Worm (Caenorhabditis elegans) whole organism, midembryonic: Measurements from ENCODE around the gene B0001.3.

ENCODE experiments used
- T22C8.4 ChIP-seq: fragments of 200-800 bp; sonication (Bioruptor generic); IDR thresholded peaks from 2 replicates; pipeline ENCODE4 v1.3.6; 2022; ENCODE audit warnings: missing genetic modification characterization, missing compliant biosample characterization
- flt-1 ChIP-seq: fragments of 200-800 bp; sonication (Bioruptor generic); IDR thresholded peaks from 2 replicates; pipeline ENCODE4 v1.3.6; 2022; ENCODE audit warnings: missing genetic modification characterization, missing compliant biosample characterization
- med-1 ChIP-seq: sonication (generic microtip); optimal IDR thresholded peaks from 2 replicates; lab custom pipeline; 2017; ENCODE audit warnings: missing genetic modification characterization, mild to moderate bottlenecking, missing compliant biosample characterization, antibody characterized with exemption, missing genetic modification reagents; ENCODE audit not compliant: insufficient read depth
- tab-1 ChIP-seq: fragments of 200-800 bp; sonication (Bioruptor generic); IDR thresholded peaks from 2 replicates; pipeline ENCODE4 v1.3.6; 2022; ENCODE audit warnings: missing genetic modification characterization, missing compliant biosample characterization
- ztf-23 ChIP-seq: fragments of 200-800 bp; sonication (Bioruptor generic); IDR thresholded peaks from 2 replicates; pipeline ENCODE4 v1.3.6; 2022; ENCODE audit warnings: missing genetic modification reagents, missing genetic modification characterization, missing compliant biosample characterization

ce11 chrIV:12131308-12132072 lies 14.0 kb downstream of the B0001.3 start:
- TF ChIP-seq ztf-23 (GFP tag; lab: Robert Waterston, UW) (no peak), med-1 (GFP tag; lab: Kevin White, UChicago) (no peak), tab-1 (GFP tag; lab: Robert Waterston, UW) (no peak), flt-1 (no peak), T22C8.4 (GFP tag; lab: Robert Waterston, UW) (no peak)
